Fruit fly (Drosophila melanogaster): ENCODE measurements around the gene Gs1.

DNA sequence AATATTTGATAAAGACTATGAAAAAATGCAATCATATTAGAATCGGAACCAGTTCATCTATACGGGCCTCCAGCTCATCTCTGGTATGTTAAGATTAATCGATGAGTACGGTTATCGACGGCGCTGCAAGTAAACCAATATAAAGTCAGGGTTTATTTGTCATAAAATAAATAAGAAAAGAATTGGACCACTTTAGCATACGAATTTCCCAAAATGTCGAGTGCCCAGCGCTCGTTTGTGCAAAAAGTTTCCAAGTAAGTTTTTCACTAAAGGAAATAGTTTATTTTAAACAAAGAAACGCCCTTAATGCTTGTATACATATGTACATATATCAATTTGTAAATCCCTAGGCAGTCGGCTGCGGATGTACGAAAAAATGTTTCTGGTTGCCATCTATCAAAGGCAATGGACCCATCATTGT is 37.2 kb upstream of the Gs1 start, which contains the start of gene Zir:
- no peak for TF ChIP-seq OdsH (GFP tag; optimal IDR thresholded peaks at IDR 0.05)
- TF ChIP-seq CG34406 (GFP tag; optimal IDR thresholded peaks at IDR 0.05), result no peak
- no peak for TF ChIP-seq CG1621 (tag; optimal IDR thresholded peaks at IDR 0.05)
- TF ChIP-seq Sox102F (GFP tag; optimal IDR thresholded peaks at IDR 0.05), result no peak
- no peak for TF ChIP-seq pdm3 (GFP tag; optimal IDR thresholded peaks at IDR 0.05)
- TF ChIP-seq Met (GFP tag; optimal IDR thresholded peaks at IDR 0.05), result no peak
- TF ChIP-seq CG11902 (GFP tag; optimal IDR thresholded peaks at IDR 0.05), result no peak
- no peak for TF ChIP-seq Lpt (GFP tag; optimal IDR thresholded peaks at IDR 0.05)
- no peak for TF ChIP-seq CG10631 (GFP tag; optimal IDR thresholded peaks at IDR 0.05)
- no peak for TF ChIP-seq svp (GFP tag)
- no peak for TF ChIP-seq Hr38 (GFP tag; optimal IDR thresholded peaks at IDR 0.05)
- TF ChIP-seq CG16779 (tag; optimal IDR thresholded peaks at IDR 0.05), result no peak
